Fruit fly (Drosophila melanogaster) whole organism, embryonic: Measurements from ENCODE around the gene CG5515.
A peak's percentile ranks its signal among the peaks of the same experiment; 100 is the strongest.

Experiments used
- B-H2 ChIP-seq: fragments of 200-800 bp; sonication (Bioruptor generic); optimal IDR thresholded peaks from 2 replicates; lab custom pipeline; 2018; ENCODE audit warnings: missing biosample characterization, mild to moderate bottlenecking, missing genetic modification characterization
- C15 ChIP-seq: fragments of 200-800 bp; sonication (Bioruptor generic); IDR thresholded peaks from 3 replicates; pipeline ENCODE4 v1.3.6; 2022; ENCODE audit warnings: missing biosample characterization, missing genetic modification characterization
- CG1024 ChIP-seq: fragments of 200-800 bp; sonication (Bioruptor generic); IDR thresholded peaks from 2 replicates; pipeline ENCODE4 v1.3.6; 2022; ENCODE audit warnings: missing biosample characterization, missing genetic modification characterization
- CG10274 ChIP-seq: fragments of 200-800 bp; sonication (Bioruptor generic); optimal IDR thresholded peaks from 3 replicates; lab custom pipeline; 2017; ENCODE audit warnings: missing biosample characterization, mild to moderate bottlenecking, missing genetic modification characterization
- CG10431 ChIP-seq: fragments of 200-800 bp; sonication (Bioruptor generic); optimal IDR thresholded peaks from 3 replicates; lab custom pipeline; 2018; ENCODE audit warnings: missing biosample characterization, mild to moderate bottlenecking, missing genetic modification characterization
- CG12155 ChIP-seq: fragments of 200-800 bp; sonication (Bioruptor generic); optimal IDR thresholded peaks from 3 replicates; lab custom pipeline; 2016; ENCODE audit warnings: missing biosample characterization, missing genetic modification characterization
- CG13296 ChIP-seq: fragments of 200-800 bp; sonication (Bioruptor generic); optimal IDR thresholded peaks from 3 replicates; lab custom pipeline; 2018; ENCODE audit warnings: missing biosample characterization, mild to moderate bottlenecking, missing genetic modification characterization
- CG14441 ChIP-seq: fragments of 200-800 bp; sonication (Bioruptor generic); IDR thresholded peaks from 2 replicates; pipeline ENCODE4 v1.3.6; 2022; ENCODE audit warnings: missing biosample characterization, missing genetic modification characterization
- CG14667 ChIP-seq: fragments of 200-800 bp; sonication (Bioruptor generic); IDR thresholded peaks from 2 replicates; pipeline ENCODE4 v1.3.6; 2022; ENCODE audit warnings: missing biosample characterization, missing genetic modification characterization
- CG14860 ChIP-seq: fragments of 200-800 bp; sonication (Bioruptor generic); IDR thresholded peaks from 3 replicates; pipeline ENCODE4 v1.3.6; 2022; ENCODE audit warnings: missing biosample characterization, missing genetic modification characterization; ENCODE audit not compliant: partially characterized antibody
- CG14965 ChIP-seq: fragments of 200-800 bp; sonication (Bioruptor generic); optimal IDR thresholded peaks from 2 replicates; lab custom pipeline; 2016; ENCODE audit warnings: missing biosample characterization, missing genetic modification characterization, borderline replicate concordance
- CG15073 ChIP-seq: fragments of 200-800 bp; sonication (Bioruptor generic); optimal IDR thresholded peaks from 2 replicates; lab custom pipeline; 2016; ENCODE audit warnings: missing biosample characterization, missing genetic modification characterization
- CG15479 ChIP-seq: fragments of 200-800 bp; sonication (Bioruptor generic); optimal IDR thresholded peaks from 3 replicates; lab custom pipeline; 2019; ENCODE audit warnings: missing biosample characterization, mild to moderate bottlenecking, missing genetic modification characterization, moderate library complexity
- CG15696 ChIP-seq: fragments of 200-800 bp; sonication (Bioruptor generic); optimal IDR thresholded peaks from 2 replicates; lab custom pipeline; 2019; ENCODE audit warnings: missing biosample characterization, mild to moderate bottlenecking, missing genetic modification characterization, moderate library complexity
- CG16815 ChIP-seq: fragments of 200-800 bp; sonication (Bioruptor generic); optimal IDR thresholded peaks from 3 replicates; lab custom pipeline; 2017; ENCODE audit warnings: missing biosample characterization, mild to moderate bottlenecking, missing genetic modification characterization
- CG17568 ChIP-seq: fragments of 200-800 bp; sonication (Bioruptor generic); optimal IDR thresholded peaks from 2 replicates; lab custom pipeline; 2018; ENCODE audit warnings: missing biosample characterization, mild to moderate bottlenecking, missing genetic modification characterization, moderate library complexity
- CG2875 ChIP-seq: fragments of 200-800 bp; sonication (Bioruptor generic); optimal IDR thresholded peaks from 2 replicates; lab custom pipeline; 2017; ENCODE audit warnings: missing biosample characterization, mild to moderate bottlenecking, missing genetic modification characterization, missing genetic modification reagents
- CG30020 ChIP-seq: fragments of 200-800 bp; optimal IDR thresholded peaks from 2 replicates; lab custom pipeline; 2019; ENCODE audit warnings: missing biosample characterization, mild to moderate bottlenecking, missing genetic modification characterization, moderate library complexity
- CG3163 ChIP-seq: fragments of 200-800 bp; sonication (Bioruptor generic); optimal IDR thresholded peaks from 3 replicates; lab custom pipeline; 2016; ENCODE audit warnings: missing biosample characterization, missing genetic modification characterization
- CG3847 ChIP-seq: fragments of 200-800 bp; sonication (Bioruptor generic); IDR thresholded peaks from 2 replicates; pipeline ENCODE4 v1.3.6; 2022; ENCODE audit warnings: missing biosample characterization, missing genetic modification characterization
- CG4282 ChIP-seq: fragments of 200-800 bp; sonication (Bioruptor generic); optimal IDR thresholded peaks from 2 replicates; lab custom pipeline; 2016; ENCODE audit warnings: missing biosample characterization, missing genetic modification characterization
- CG4404 ChIP-seq: fragments of 200-800 bp; sonication (Bioruptor generic); IDR thresholded peaks from 2 replicates; pipeline ENCODE4 v1.3.6; 2022; ENCODE audit warnings: missing biosample characterization, missing genetic modification characterization
- CG4730 ChIP-seq: fragments of 200-800 bp; sonication (Bioruptor generic); IDR thresholded peaks from 2 replicates; pipeline ENCODE4 v1.3.6; 2022; ENCODE audit warnings: missing biosample characterization, missing genetic modification characterization
- CG4854 ChIP-seq: fragments of 200-800 bp; sonication (Bioruptor generic); optimal IDR thresholded peaks from 2 replicates; lab custom pipeline; 2016; ENCODE audit warnings: missing biosample characterization, missing genetic modification characterization, inconsistent platforms
- CG6683 ChIP-seq: fragments of 200-800 bp; sonication (Bioruptor generic); optimal IDR thresholded peaks from 2 replicates; lab custom pipeline; 2017; ENCODE audit warnings: missing biosample characterization, mild to moderate bottlenecking, missing genetic modification characterization, missing genetic modification reagents
- CG8281 ChIP-seq: fragments of 200-800 bp; sonication (Bioruptor generic); optimal IDR thresholded peaks from 2 replicates; lab custom pipeline; 2018; ENCODE audit warnings: missing biosample characterization, mild to moderate bottlenecking, missing genetic modification characterization, moderate library complexity
- CG8388 ChIP-seq: fragments of 200-800 bp; sonication (Bioruptor generic); optimal IDR thresholded peaks from 2 replicates; lab custom pipeline; 2019; ENCODE audit warnings: missing biosample characterization, mild to moderate bottlenecking, missing genetic modification characterization, moderate library complexity
- CG8765 ChIP-seq: fragments of 200-800 bp; sonication (Bioruptor generic); IDR thresholded peaks from 2 replicates; pipeline ENCODE4 v1.3.6; 2022; ENCODE audit warnings: missing biosample characterization, missing genetic modification characterization
- CG9876 ChIP-seq: fragments of 200-800 bp; sonication (Bioruptor generic); optimal IDR thresholded peaks from 2 replicates; lab custom pipeline; 2016; ENCODE audit warnings: missing biosample characterization, missing genetic modification characterization
- CTCF ChIP-seq: fragments of 200-800 bp; sonication (Bioruptor generic); optimal IDR thresholded peaks from 2 replicates; lab custom pipeline; 2017; ENCODE audit warnings: missing biosample characterization, mild to moderate bottlenecking, missing genetic modification characterization, moderate library complexity
- D19A ChIP-seq: fragments of 200-800 bp; optimal IDR thresholded peaks from 3 replicates; lab custom pipeline; 2019; ENCODE audit warnings: missing biosample characterization, mild to moderate bottlenecking, missing genetic modification characterization, moderate library complexity
- Eip74EF ChIP-seq, 2 experiments: fragments of 200-800 bp in 1 of 2; fragments of >200 bp in 1 of 2; sonication (Bioruptor generic) in 1 of 2; optimal IDR thresholded peaks; 2 replicates each; lab custom pipeline; 2017 to 2019; ENCODE audit warnings: missing biosample characterization in 2 of 2, missing genetic modification characterization in 2 of 2, mild to moderate bottlenecking in 1 of 2, moderate library complexity in 1 of 2
- Hsf ChIP-seq: fragments of 200-800 bp; sonication (Bioruptor generic); optimal IDR thresholded peaks from 3 replicates; lab custom pipeline; 2016; ENCODE audit warnings: missing biosample characterization, missing genetic modification characterization
- Nf-YC ChIP-seq: fragments of 200-800 bp; optimal IDR thresholded peaks from 3 replicates; lab custom pipeline; 2019; ENCODE audit warnings: missing biosample characterization, mild to moderate bottlenecking, missing genetic modification characterization, moderate library complexity
- Ravus ChIP-seq: fragments of 200-800 bp; sonication (Bioruptor generic); IDR thresholded peaks from 2 replicates; pipeline ENCODE4 v1.3.6; 2022; ENCODE audit warnings: missing biosample characterization, missing genetic modification characterization
- Spps ChIP-seq: fragments of 200-800 bp; sonication (Bioruptor generic); optimal IDR thresholded peaks from 2 replicates; lab custom pipeline; 2018; ENCODE audit warnings: missing biosample characterization, mild to moderate bottlenecking, missing genetic modification characterization
- Vsx1 ChIP-seq: fragments of 200-800 bp; sonication (Bioruptor generic); optimal IDR thresholded peaks from 2 replicates; lab custom pipeline; 2017; ENCODE audit warnings: missing biosample characterization, mild to moderate bottlenecking, missing genetic modification characterization, missing genetic modification reagents
- Xbp1 ChIP-seq: fragments of 200-800 bp; sonication (Bioruptor generic); optimal IDR thresholded peaks from 3 replicates; lab custom pipeline; 2016; ENCODE audit warnings: missing biosample characterization, mild to moderate bottlenecking, missing genetic modification characterization
- YL-1 ChIP-seq: fragments of 200-800 bp; sonication (Bioruptor generic); optimal IDR thresholded peaks from 3 replicates; lab custom pipeline; 2017; ENCODE audit warnings: missing biosample characterization, mild to moderate bottlenecking, missing genetic modification characterization
- crc ChIP-seq: fragments of 200-800 bp; sonication (Bioruptor generic); optimal IDR thresholded peaks from 2 replicates; lab custom pipeline; 2016; ENCODE audit warnings: missing biosample characterization, missing genetic modification characterization
- dmrt11E ChIP-seq: fragments of 200-800 bp; sonication (Bioruptor generic); optimal IDR thresholded peaks from 3 replicates; lab custom pipeline; 2018; ENCODE audit warnings: missing biosample characterization, mild to moderate bottlenecking, missing genetic modification characterization, moderate library complexity
- fu2 ChIP-seq: fragments of 200-800 bp; sonication (Bioruptor generic); optimal IDR thresholded peaks from 2 replicates; lab custom pipeline; 2016; ENCODE audit warnings: missing biosample characterization, missing genetic modification characterization
- gcm ChIP-seq: fragments of 200-800 bp; sonication (Bioruptor generic); optimal IDR thresholded peaks from 2 replicates; lab custom pipeline; 2019; ENCODE audit warnings: missing biosample characterization, mild to moderate bottlenecking, missing genetic modification characterization, moderate library complexity
- gem ChIP-seq: fragments of 200-800 bp; sonication (Bioruptor generic); optimal IDR thresholded peaks from 2 replicates; lab custom pipeline; 2019; ENCODE audit warnings: missing biosample characterization, mild to moderate bottlenecking, missing genetic modification characterization, moderate library complexity
- gsb-n ChIP-seq: fragments of 200-800 bp; sonication (Bioruptor generic); optimal IDR thresholded peaks from 3 replicates; lab custom pipeline; 2018; ENCODE audit warnings: missing biosample characterization, mild to moderate bottlenecking, missing genetic modification characterization
- kni ChIP-seq: fragments of 200-800 bp; sonication (Bioruptor generic); optimal IDR thresholded peaks from 3 replicates; lab custom pipeline; 2017; ENCODE audit warnings: mild to moderate bottlenecking, missing biosample characterization, missing genetic modification reagents, missing genetic modification characterization
- p53 ChIP-seq: fragments of 200-800 bp; sonication (Bioruptor generic); optimal IDR thresholded peaks from 2 replicates; lab custom pipeline; 2016; ENCODE audit warnings: missing biosample characterization, missing genetic modification characterization
- ro ChIP-seq: fragments of 200-800 bp; sonication (Bioruptor generic); IDR thresholded peaks from 2 replicates; pipeline ENCODE4 v1.3.6; 2022; ENCODE audit warnings: missing biosample characterization, missing genetic modification characterization
- slou ChIP-seq: fragments of 200-800 bp; sonication (Bioruptor generic); optimal IDR thresholded peaks from 3 replicates; lab custom pipeline; 2016; ENCODE audit warnings: missing biosample characterization, missing genetic modification characterization
- sug ChIP-seq: fragments of 200-800 bp; optimal IDR thresholded peaks from 2 replicates; lab custom pipeline; 2019; ENCODE audit warnings: missing biosample characterization, mild to moderate bottlenecking, missing genetic modification characterization, moderate library complexity
- z ChIP-seq: fragments of 200-800 bp; sonication (Bioruptor generic); IDR thresholded peaks from 3 replicates; pipeline ENCODE4 v1.3.6; 2022; ENCODE audit warnings: missing biosample characterization, missing genetic modification characterization

CG5515 gene

dm6 chr3R:24193373-24193879 lies 4.7 kb upstream of the CG5515 start, which contains the start of the genes SMC6 and CG6204 (continued):
- TF ChIP-seq CG16815 (GFP tag; lab: Kevin White, UChicago) (peak; percentile 95), CG8281 (peak; percentile 81), YL-1 (peak; percentile 70), CG4282 (GFP tag; lab: Kevin White, UChicago) (peak; percentile 13), Eip74EF (GFP tag; optimal IDR thresholded peaks at IDR 0.05; lab: Kevin White, UChicago) (peak in 1 of 2 experiments; percentile 91), sug (peak; percentile 93), gem (peak; percentile 97), Nf-YC (tag; lab: Kevin White, UChicago) (peak; percentile 86), CG15479 (peak; percentile 80), kni (no peak), CG17568 (GFP tag; lab: Kevin White, UChicago) (peak; percentile 87), slou (GFP tag; lab: Kevin White, UChicago) (peak; percentile 86), fu2 (GFP tag; lab: Kevin White, UChicago) (peak; percentile 72), CG14667 (GFP tag; lab: Robert Waterston, UW) (peak; percentile 90), CG1024 (GFP tag; lab: Robert Waterston, UW) (peak; percentile 76), CG15073 (peak; percentile 62), Vsx1 (peak; percentile 89), Ravus (GFP tag; lab: Robert Waterston, UW) (peak; percentile 90), CG30020 (tag; lab: Kevin White, UChicago) (peak; percentile 84), Xbp1 (GFP tag; lab: Kevin White, UChicago) (peak; percentile 94), CG3163 (peak; percentile 38), CG14860 (no peak), C15 (GFP tag; lab: Robert Waterston, UW) (peak; percentile 81), CG14965 (GFP tag; lab: Kevin White, UChicago) (no peak), CG10431 (GFP tag; lab: Kevin White, UChicago) (peak; percentile 51), CG4854 (peak; percentile 82), crc (GFP tag; lab: Kevin White, UChicago) (peak; percentile 77), dmrt11E (tag; lab: Kevin White, UChicago) (peak; percentile 93), CG12155 (GFP tag; lab: Kevin White, UChicago) (peak; percentile 92), CG15696 (tag; lab: Kevin White, UChicago) (peak; percentile 95), CG6683 (GFP tag; lab: Kevin White, UChicago) (peak; percentile 76), Hsf (peak; percentile 94), CG9876 (peak; percentile 53), Spps (tag; lab: Kevin White, UChicago) (peak; percentile 84), CG10274 (peak; percentile 75), CG13296 (GFP tag; lab: Kevin White, UChicago) (peak; percentile 91), CTCF (peak; percentile 45), CG14441 (GFP tag; lab: Robert Waterston, UW) (peak; percentile 95), p53 (GFP tag; lab: Kevin White, UChicago) (no peak), CG2875 (GFP tag; lab: Kevin White, UChicago) (peak; percentile 80), D19A (tag; lab: Kevin White, UChicago) (peak; percentile 90), CG8765 (GFP tag; lab: Robert Waterston, UW) (peak; percentile 82), z (no peak), CG4730 (GFP tag; lab: Robert Waterston, UW) (peak; percentile 94), CG4404 (GFP tag; lab: Robert Waterston, UW) (peak; percentile 95), CG3847 (GFP tag; lab: Robert Waterston, UW) (peak; percentile 96), B-H2 (GFP tag; lab: Kevin White, UChicago) (peak; percentile 95), CG8388 (GFP tag; lab: Kevin White, UChicago) (peak; percentile 92), ro (peak; percentile 78), gcm (peak; percentile 92), gsb-n (tag; lab: Kevin White, UChicago) (peak; percentile 93)
